Fruit fly (Drosophila melanogaster): ENCODE data around the gene VAChT.

dm6 chr3R:18698855-18699569, 6.3 kb upstream of the VAChT start:
- TF ChIP-seq CG12605 (GFP tag; IDR thresholded peaks at IDR 0.05) (no peak), CG15710 (tag; optimal IDR thresholded peaks at IDR 0.05) (no peak), CG10348 (GFP tag; IDR thresholded peaks at IDR 0.05) (no peak), fd96Ca (GFP tag; IDR thresholded peaks at IDR 0.05) (no peak), EcR (GFP tag; optimal IDR thresholded peaks at IDR 0.05) (no peak), CG8301 (tag; optimal IDR thresholded peaks at IDR 0.05) (no peak), CG14655 (GFP tag; optimal IDR thresholded peaks at IDR 0.05) (no peak)

All from whole organism, pupa.